Worm (Caenorhabditis elegans): Measurements from ENCODE around the gene F41H10.3.
A peak's percentile ranks its signal among the peaks of the same experiment; 100 is the strongest.

F41H10.3 gene

ce11 chrIV:5368860-5369259, 741 bp upstream of the F41H10.3 start (continued):
- TF ChIP-seq lir-3 (tag; optimal IDR thresholded peaks at IDR 0.05; ENCODE audit: poor library complexity) (peak; percentile 26), unc-86 (tag; optimal IDR thresholded peaks at IDR 0.05) (peak; percentile 37), pqm-1 (tag; optimal IDR thresholded peaks at IDR 0.05) (no peak), ceh-82 (tag; optimal IDR thresholded peaks at IDR 0.05) (peak in 1 of 3 experiments; percentile 41), sup-37 (GFP tag; optimal IDR thresholded peaks at IDR 0.05) (no peak), elt-3 (tag; optimal IDR thresholded peaks at IDR 0.05) (no peak), nhr-237 (tag; optimal IDR thresholded peaks at IDR 0.05) (no peak), snu-23 (GFP tag; optimal IDR thresholded peaks at IDR 0.05) (peak; percentile 52), zip-4 (GFP tag; optimal IDR thresholded peaks at IDR 0.05) (no peak), blmp-1 (tag; optimal IDR thresholded peaks at IDR 0.05) (no peak), fkh-10 (GFP tag; optimal IDR thresholded peaks at IDR 0.05) (no peak), ceh-8 (GFP tag; optimal IDR thresholded peaks at IDR 0.05) (no peak), irx-1 (tag; optimal IDR thresholded peaks at IDR 0.05) (no peak), xbp-1 (tag; optimal IDR thresholded peaks at IDR 0.05) (peak; percentile 25), nhr-28 (tag; optimal IDR thresholded peaks at IDR 0.05) (no peak), sox-4 (tag; optimal IDR thresholded peaks at IDR 0.05) (no peak), lin-14 (GFP tag; optimal IDR thresholded peaks at IDR 0.05) (peak; percentile 71), ceh-90 (tag; optimal IDR thresholded peaks at IDR 0.05) (no peak), pag-3 (tag; optimal IDR thresholded peaks at IDR 0.05; ENCODE audit: borderline replicate concordance, insufficient read depth) (no peak), nhr-12 (tag; optimal IDR thresholded peaks at IDR 0.05) (no peak), vab-15 (tag; optimal IDR thresholded peaks at IDR 0.05) (no peak), tbx-2 (tag; optimal IDR thresholded peaks at IDR 0.05) (peak; percentile 9), unc-130 (tag; optimal IDR thresholded peaks at IDR 0.05) (no peak), F16B12.6 (tag; optimal IDR thresholded peaks at IDR 0.05) (peak; percentile 34), fkh-4 (tag; optimal IDR thresholded peaks at IDR 0.05; ENCODE audit: borderline replicate concordance) (no peak), ceh-63 (GFP tag; optimal IDR thresholded peaks at IDR 0.05) (no peak), grh-1 (GFP tag; IDR thresholded peaks at IDR 0.05) (no peak), Y116A8C.19 (tag; optimal IDR thresholded peaks at IDR 0.05; ENCODE audit: borderline replicate concordance) (no peak)

DNA sequence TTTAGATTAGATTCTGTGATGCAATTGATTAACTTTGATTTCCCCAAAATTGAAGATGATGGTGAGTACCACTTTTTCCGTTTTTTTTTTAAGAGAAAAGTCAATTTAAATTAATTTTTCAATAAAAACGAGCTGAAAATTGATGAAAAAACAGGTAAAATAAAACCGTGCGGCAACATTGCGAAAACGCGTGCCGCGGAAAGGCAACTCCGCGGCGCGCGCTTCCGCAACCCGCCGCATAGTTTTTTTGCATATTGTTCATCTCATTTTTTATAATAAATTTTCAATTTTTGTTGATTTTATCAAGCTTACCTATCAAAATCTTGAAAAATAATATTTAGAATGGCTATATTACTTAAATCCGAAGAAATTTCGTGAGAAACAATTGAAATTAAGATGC, 1.3 kb downstream of the F41H10.3 start:
- TF ChIP-seq ztf-4 (tag; optimal IDR thresholded peaks at IDR 0.05) (no peak), efl-1 (optimal IDR thresholded peaks at IDR 0.05) (no peak), efl-1 (GFP tag; optimal IDR thresholded peaks at IDR 0.05 in 1 of 2) (no peak), pag-3 (tag; optimal IDR thresholded peaks at IDR 0.05; ENCODE audit: borderline replicate concordance, insufficient read depth) (no peak), blmp-1 (tag; optimal IDR thresholded peaks at IDR 0.05) (no peak), lin-35 (GFP tag; optimal IDR thresholded peaks at IDR 0.05) (no peak), ceh-82 (tag; optimal IDR thresholded peaks at IDR 0.05) (no peak), fkh-10 (GFP tag; optimal IDR thresholded peaks at IDR 0.05) (no peak), nhr-76 (tag; optimal IDR thresholded peaks at IDR 0.05) (no peak), rnt-1 (tag; optimal IDR thresholded peaks at IDR 0.05) (no peak), dpl-1 (GFP tag; optimal IDR thresholded peaks at IDR 0.05) (no peak), snu-23 (GFP tag; optimal IDR thresholded peaks at IDR 0.05) (no peak), aha-1 (tag; optimal IDR thresholded peaks at IDR 0.05) (no peak), hlh-17 (GFP tag; optimal IDR thresholded peaks at IDR 0.05; ENCODE audit: borderline replicate concordance) (no peak), lsy-2 (tag; optimal IDR thresholded peaks at IDR 0.05) (no peak), hpl-2 (GFP tag; optimal IDR thresholded peaks at IDR 0.05) (no peak), alr-1 (tag; optimal IDR thresholded peaks at IDR 0.05; ENCODE audit: borderline replicate concordance) (no peak), skn-1 (tag; optimal IDR thresholded peaks at IDR 0.05) (no peak), irx-1 (tag; optimal IDR thresholded peaks at IDR 0.05) (no peak)
